Fruit fly (Drosophila melanogaster): ENCODE results near the gene Atg17.

Gene Atg17

DNA sequence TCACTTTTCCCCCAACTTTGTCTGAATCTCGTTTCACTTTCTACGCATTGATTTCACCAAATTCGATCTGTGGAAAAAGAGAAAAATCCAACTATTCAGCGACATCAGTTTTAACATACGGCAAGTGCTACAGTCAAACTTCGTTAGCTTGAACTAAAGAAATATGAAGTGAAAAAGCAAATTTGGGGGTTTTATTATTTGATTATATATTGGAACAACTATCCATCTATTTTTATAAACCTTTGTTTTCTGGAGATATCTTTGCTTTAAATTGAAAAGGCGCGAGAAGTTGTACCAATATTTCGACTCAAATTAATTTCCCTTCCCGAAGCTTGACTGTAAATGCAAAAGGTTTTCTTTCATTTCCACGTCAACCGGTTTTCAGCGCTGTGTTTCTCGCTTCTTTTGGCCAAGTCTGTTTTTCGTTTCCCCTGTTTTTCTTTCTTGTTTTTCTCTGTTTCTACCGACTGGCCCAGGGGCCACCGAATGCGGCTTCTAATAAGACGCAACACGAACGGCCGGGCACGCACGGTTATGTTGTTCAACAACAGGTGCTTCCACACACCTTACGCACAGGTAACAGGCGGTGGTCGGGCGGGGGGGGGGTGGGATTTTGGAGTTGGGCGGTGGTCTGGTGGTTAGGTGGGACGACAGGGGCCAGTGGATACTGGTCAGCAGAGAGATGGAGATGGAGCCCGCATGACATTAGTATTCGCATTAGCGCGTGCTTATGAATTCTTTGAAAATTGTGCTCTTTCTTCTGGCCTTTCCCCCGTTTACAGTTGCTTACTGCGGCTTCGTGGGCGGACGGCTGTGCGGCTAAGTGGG, 13.6 kb downstream of the Atg17 start (continued):
- TF ChIP-seq CG17829 (tag; optimal IDR thresholded peaks at IDR 0.05), result peak; percentile 76
- 0 out of 4 replicates have a peak, but pooled peaks have one; percentile 21 for TF ChIP-seq chinmo (GFP tag; IDR thresholded peaks at IDR 0.05; ENCODE audit: partially characterized antibody)
- no peak for TF ChIP-seq ssp (GFP tag; IDR thresholded peaks at IDR 0.05)
- TF ChIP-seq Sin3A (optimal IDR thresholded peaks at IDR 0.05), result no peak
- TF ChIP-seq Antp (GFP tag; optimal IDR thresholded peaks at IDR 0.05), result peak; percentile 15
- peak; percentile 50 for TF ChIP-seq jing (GFP tag; optimal IDR thresholded peaks at IDR 0.05)
- TF ChIP-seq CG11696 (GFP tag; IDR thresholded peaks at IDR 0.05), result no peak
- TF ChIP-seq CG15696 (tag; optimal IDR thresholded peaks at IDR 0.05), result peak; percentile 48
- TF ChIP-seq CG13296 (GFP tag; optimal IDR thresholded peaks at IDR 0.05), result no peak
- no peak for TF ChIP-seq sob (GFP tag; IDR thresholded peaks at IDR 0.05)
- peak; percentile 48 for TF ChIP-seq Chrac-16 (GFP tag; optimal IDR thresholded peaks at IDR 0.05)
- TF ChIP-seq CG13775 (GFP tag; optimal IDR thresholded peaks at IDR 0.05), result peak; percentile 13
- TF ChIP-seq CG6765 (GFP tag; optimal IDR thresholded peaks at IDR 0.05), result no peak
- TF ChIP-seq CG32767 (GFP tag; IDR thresholded peaks at IDR 0.05), result peak; percentile 66; the same call in 1 of the 2 replicates
- 0 out of 3 replicates have a peak, but pooled peaks have one; percentile 22 for TF ChIP-seq CG11695 (GFP tag; IDR thresholded peaks at IDR 0.05)
- TF ChIP-seq ken (GFP tag; IDR thresholded peaks at IDR 0.05), result peak; percentile 77
- TF ChIP-seq CrebB (tag; optimal IDR thresholded peaks at IDR 0.05), result no peak
- TF ChIP-seq E2f1 (GFP tag; IDR thresholded peaks at IDR 0.05), result peak; percentile 58
- TF ChIP-seq TFAM (GFP tag; optimal IDR thresholded peaks at IDR 0.05), result no peak
- no peak for TF ChIP-seq CG11085 (GFP tag; IDR thresholded peaks at IDR 0.05)
- peak; percentile 68 for TF ChIP-seq CG8388 (GFP tag; optimal IDR thresholded peaks at IDR 0.05)
- TF ChIP-seq Nf-YC (tag; optimal IDR thresholded peaks at IDR 0.05), result no peak
- TF ChIP-seq fd96Cb (tag; optimal IDR thresholded peaks at IDR 0.05), result peak; percentile 69
- TF ChIP-seq Spps (tag; optimal IDR thresholded peaks at IDR 0.05), result peak; percentile 51
- no peak for TF ChIP-seq NC2α (GFP tag; optimal IDR thresholded peaks at IDR 0.05)
- TF ChIP-seq CG11247 (GFP tag; IDR thresholded peaks at IDR 0.05), result no peak
- no peak for TF ChIP-seq eve (GFP tag; optimal IDR thresholded peaks at IDR 0.05)
- TF ChIP-seq NFAT (GFP tag; IDR thresholded peaks at IDR 0.05), result no peak
- TF ChIP-seq slp2 (GFP tag; optimal IDR thresholded peaks at IDR 0.05), result peak; percentile 31
- no peak for TF ChIP-seq inv (GFP tag; IDR thresholded peaks at IDR 0.05; ENCODE audit: partially characterized antibody)
- TF ChIP-seq CG3726 (GFP tag; IDR thresholded peaks at IDR 0.05), result no peak
- peak; percentile 98 for TF ChIP-seq grau (tag; optimal IDR thresholded peaks at IDR 0.05)
- no peak for TF ChIP-seq YL-1 (GFP tag; optimal IDR thresholded peaks at IDR 0.05)
- peak; percentile 9 for TF ChIP-seq CG4854 (GFP tag; optimal IDR thresholded peaks at IDR 0.05)
- TF ChIP-seq bigmax (GFP tag; optimal IDR thresholded peaks at IDR 0.05), result no peak
- TF ChIP-seq amos (GFP tag; IDR thresholded peaks at IDR 0.05; ENCODE audit: partially characterized antibody), result no peak
- no peak for TF ChIP-seq CG18011 (GFP tag; optimal IDR thresholded peaks at IDR 0.05)
- no peak for TF ChIP-seq yki (optimal IDR thresholded peaks at IDR 0.05)
- TF ChIP-seq CG32772 (GFP tag; IDR thresholded peaks at IDR 0.05), result peak; percentile 36; the same call in 1 of the 2 replicates
- no peak for TF ChIP-seq CG6791 (GFP tag; IDR thresholded peaks at IDR 0.05; ENCODE audit: partially characterized antibody)
- TF ChIP-seq CG16815 (GFP tag; optimal IDR thresholded peaks at IDR 0.05), result peak; percentile 34
- no peak for TF ChIP-seq CG6683 (GFP tag; optimal IDR thresholded peaks at IDR 0.05)
- TF ChIP-seq E2f2 (GFP tag; IDR thresholded peaks at IDR 0.05), result no peak
- no peak for TF ChIP-seq Sry-β (GFP tag; optimal IDR thresholded peaks at IDR 0.05)
- TF ChIP-seq CG1832 (GFP tag; optimal IDR thresholded peaks at IDR 0.05), result no peak
- no peak for TF ChIP-seq nerfin-2 (GFP tag; IDR thresholded peaks at IDR 0.05; ENCODE audit: partially characterized antibody)
- TF ChIP-seq CG17802 (tag; optimal IDR thresholded peaks at IDR 0.05), result no peak
- TF ChIP-seq CG18476 (GFP tag; optimal IDR thresholded peaks at IDR 0.05), result peak; percentile 24
- peak; percentile 14 for TF ChIP-seq CG2116 (GFP tag; optimal IDR thresholded peaks at IDR 0.05)
- TF ChIP-seq Ets65A (GFP tag), result no peak
